Worm (Caenorhabditis elegans) whole organism, L3 larva: ENCODE results near the gene F44F4.3.
A peak's percentile ranks its signal among the peaks of the same experiment; 100 is the strongest.

ENCODE experiments used
- R02D3.7 ChIP-seq: fragments of 150-350 bp; optimal IDR thresholded peaks from 2 replicates; lab custom pipeline; 2014; ENCODE audit warnings: missing biosample characterization, missing genetic modification characterization
- aly-2 ChIP-seq: fragments of 150-350 bp; optimal IDR thresholded peaks from 2 replicates; lab custom pipeline; 2014; ENCODE audit warnings: missing biosample characterization, missing genetic modification characterization
- ama-1 ChIP-seq: fragments of 150-350 bp; optimal IDR thresholded peaks from 2 replicates; lab custom pipeline; 2018
- ceh-16 ChIP-seq: sonication (generic microtip); optimal IDR thresholded peaks from 2 replicates; lab custom pipeline; 2017; ENCODE audit warnings: missing biosample characterization, missing genetic modification characterization
- ceh-28 ChIP-seq: fragments of 150-350 bp; optimal IDR thresholded peaks from 2 replicates; lab custom pipeline; 2014; ENCODE audit warnings: missing biosample characterization, missing genetic modification reagents, missing genetic modification characterization
- ceh-82 ChIP-seq: fragments of 150-350 bp; optimal IDR thresholded peaks from 2 replicates; lab custom pipeline; 2014; ENCODE audit warnings: missing biosample characterization, missing genetic modification characterization
- egl-27 ChIP-seq: sonication (generic microtip); optimal IDR thresholded peaks from 4 replicates; lab custom pipeline; 2017; ENCODE audit warnings: missing biosample characterization, missing genetic modification reagents, missing genetic modification characterization
- egl-5 ChIP-seq: fragments of 150-350 bp; optimal IDR thresholded peaks from 2 replicates; lab custom pipeline; 2017; ENCODE audit warnings: missing biosample characterization, missing genetic modification reagents, missing genetic modification characterization, inconsistent platforms
- elt-2 ChIP-seq: sonication (generic microtip); optimal IDR thresholded peaks from 2 replicates; lab custom pipeline; 2016; ENCODE audit warnings: missing genetic modification reagents, mild to moderate bottlenecking, missing genetic modification characterization, missing compliant biosample characterization
- elt-3 ChIP-seq, 3 experiments: fragments of 150-350 bp in 1 of 3; sonication (generic microtip) in 2 of 3; optimal IDR thresholded peaks; 2 replicates in 2 of 3; 4 replicates in 1 of 3; lab custom pipeline; 2014 to 2017; ENCODE audit warnings: missing biosample characterization in 3 of 3, missing genetic modification characterization in 3 of 3
- eor-1 ChIP-seq, 2 experiments: fragments of 150-350 bp; optimal IDR thresholded peaks; 2 replicates each; lab custom pipeline; 2014 to 2018; ENCODE audit warnings: missing biosample characterization in 2 of 2, missing genetic modification characterization in 2 of 2
- fkh-2 ChIP-seq: fragments of 150-350 bp; optimal IDR thresholded peaks from 2 replicates; lab custom pipeline; 2014; ENCODE audit warnings: missing biosample characterization, missing genetic modification reagents, missing genetic modification characterization
- fos-1 ChIP-seq: fragments of 150-350 bp; optimal IDR thresholded peaks from 2 replicates; lab custom pipeline; 2014; ENCODE audit warnings: missing biosample characterization, missing genetic modification characterization
- hmg-11 ChIP-seq: sonication (generic microtip); optimal IDR thresholded peaks from 2 replicates; lab custom pipeline; 2016; ENCODE audit warnings: missing genetic modification characterization, missing compliant biosample characterization
- lin-15B ChIP-seq: fragments of 150-350 bp; optimal IDR thresholded peaks from 2 replicates; lab custom pipeline; 2014; ENCODE audit warnings: missing biosample characterization, missing genetic modification characterization
- lin-39 ChIP-seq: fragments of 150-350 bp; optimal IDR thresholded peaks from 2 replicates; lab custom pipeline; 2018; ENCODE audit warnings: missing biosample characterization, missing genetic modification reagents, missing genetic modification characterization
- lsy-12 ChIP-seq: sonication (generic microtip); optimal IDR thresholded peaks from 2 replicates; lab custom pipeline; 2016; ENCODE audit warnings: mild to moderate bottlenecking, missing genetic modification characterization, missing compliant biosample characterization
- mdl-1 ChIP-seq: fragments of 150-350 bp; optimal IDR thresholded peaks from 2 replicates; lab custom pipeline; 2014; ENCODE audit warnings: missing biosample characterization, missing genetic modification characterization
- mml-1 ChIP-seq: fragments of 150-350 bp; sonication (generic microtip); optimal IDR thresholded peaks from 3 replicates; lab custom pipeline; 2014; ENCODE audit warnings: missing biosample characterization, missing genetic modification characterization
- nfya-1 ChIP-seq: sonication (generic microtip); optimal IDR thresholded peaks from 2 replicates; lab custom pipeline; 2017; ENCODE audit warnings: missing genetic modification characterization, mild to moderate bottlenecking, missing compliant biosample characterization, antibody characterized with exemption, moderate library complexity; ENCODE audit not compliant: insufficient read depth
- nhr-11 ChIP-seq: fragments of 150-350 bp; optimal IDR thresholded peaks from 2 replicates; lab custom pipeline; 2014; ENCODE audit warnings: missing biosample characterization, missing genetic modification characterization
- nhr-12 ChIP-seq: fragments of 150-350 bp; optimal IDR thresholded peaks from 2 replicates; lab custom pipeline; 2014; ENCODE audit warnings: missing biosample characterization, missing genetic modification characterization
- nhr-23 ChIP-seq: fragments of 150-350 bp; optimal IDR thresholded peaks from 2 replicates; lab custom pipeline; 2014; ENCODE audit warnings: missing biosample characterization, missing genetic modification reagents, missing genetic modification characterization
- nhr-25 ChIP-seq: sonication (generic microtip); optimal IDR thresholded peaks from 2 replicates; lab custom pipeline; 2017; ENCODE audit warnings: missing biosample characterization, missing genetic modification characterization
- nhr-28 ChIP-seq: fragments of 150-350 bp; optimal IDR thresholded peaks from 2 replicates; lab custom pipeline; 2014; ENCODE audit warnings: missing biosample characterization, missing genetic modification characterization
- nhr-67 ChIP-seq: fragments of 150-350 bp; optimal IDR thresholded peaks from 2 replicates; lab custom pipeline; 2014; ENCODE audit warnings: missing biosample characterization, missing genetic modification characterization
- nhr-77 ChIP-seq: fragments of 150-350 bp; optimal IDR thresholded peaks from 2 replicates; lab custom pipeline; 2014; ENCODE audit warnings: missing biosample characterization, missing genetic modification characterization
- skn-1 ChIP-seq: fragments of 150-350 bp; optimal IDR thresholded peaks from 2 replicates; lab custom pipeline; 2014; ENCODE audit warnings: missing biosample characterization, missing genetic modification characterization
- snpc-4 ChIP-seq: fragments of 150-350 bp; optimal IDR thresholded peaks from 2 replicates; lab custom pipeline; 2014; ENCODE audit warnings: missing biosample characterization, missing genetic modification characterization
- tbx-2 ChIP-seq: sonication (generic microtip); optimal IDR thresholded peaks from 2 replicates; lab custom pipeline; 2016; ENCODE audit warnings: mild to moderate bottlenecking, missing genetic modification characterization, missing compliant biosample characterization
- unc-39 ChIP-seq: sonication (generic microtip); optimal IDR thresholded peaks from 4 replicates; lab custom pipeline; 2017; ENCODE audit warnings: missing biosample characterization, missing genetic modification characterization
- unc-62 ChIP-seq: fragments of 150-350 bp; sonication (generic microtip); optimal IDR thresholded peaks from 4 replicates; lab custom pipeline; 2014; ENCODE audit warnings: missing biosample characterization, missing genetic modification reagents, missing genetic modification characterization
- zag-1 ChIP-seq: fragments of 150-350 bp; optimal IDR thresholded peaks from 2 replicates; lab custom pipeline; 2014; ENCODE audit warnings: missing biosample characterization, missing genetic modification characterization
- ztf-11 ChIP-seq: fragments of 150-350 bp; optimal IDR thresholded peaks from 2 replicates; lab custom pipeline; 2014; ENCODE audit warnings: missing biosample characterization, missing genetic modification characterization
- ztf-4 ChIP-seq: fragments of 150-350 bp; optimal IDR thresholded peaks from 2 replicates; lab custom pipeline; 2014; ENCODE audit warnings: missing biosample characterization, missing genetic modification characterization

F44F4.3 gene

ce11 chrII:10918293-10918756, 32.6 kb upstream of the F44F4.3 start, which contains the start of gene tba-4:
Gene tba-4, plus strand, starts transcription at chrII:10918706.
- TF ChIP-seq egl-27 (tag; lab: Kevin White, UChicago): no peak
- no peak for TF ChIP-seq nhr-23 (tag; lab: Kevin White, UChicago)
- no peak for TF ChIP-seq zag-1 (tag; lab: Kevin White, UChicago)
- TF ChIP-seq aly-2: no peak
- peak; percentile 23 for TF ChIP-seq elt-2 (tag; lab: Kevin White, UChicago)
- TF ChIP-seq nhr-12 (tag; lab: Kevin White, UChicago): no peak
- no peak for TF ChIP-seq unc-39 (tag; lab: Kevin White, UChicago)
- TF ChIP-seq nhr-77: no peak
- TF ChIP-seq nhr-25 (tag; lab: Kevin White, UChicago): peak; percentile 13
- no peak for TF ChIP-seq lin-39
- TF ChIP-seq ama-1 (lab: Kevin White, UChicago): no peak

- no peak for TF ChIP-seq zag-1 (tag; lab: Kevin White, UChicago)
- no peak for TF ChIP-seq fos-1 (tag; lab: Kevin White, UChicago)
- TF ChIP-seq skn-1 (tag; lab: Kevin White, UChicago): no peak
- TF ChIP-seq egl-27 (tag; lab: Kevin White, UChicago): no peak
- TF ChIP-seq ceh-16 (tag; lab: Kevin White, UChicago): no peak
- no peak for TF ChIP-seq R02D3.7 (tag; lab: Kevin White, UChicago)
- TF ChIP-seq mml-1: no peak
- TF ChIP-seq ama-1 (lab: Kevin White, UChicago): no peak
- TF ChIP-seq nhr-77: no peak
- TF ChIP-seq nhr-11 (tag; lab: Kevin White, UChicago): no peak
- no peak for TF ChIP-seq egl-5 (tag; lab: Kevin White, UChicago)
- TF ChIP-seq nhr-25 (tag; lab: Kevin White, UChicago): no peak
- TF ChIP-seq ztf-4: no peak
- TF ChIP-seq unc-39 (tag; lab: Kevin White, UChicago): no peak
- TF ChIP-seq mdl-1 (tag; lab: Kevin White, UChicago): no peak
- no peak for TF ChIP-seq hmg-11 (tag; lab: Kevin White, UChicago)
- TF ChIP-seq ztf-11 (tag; lab: Kevin White, UChicago): no peak
- no peak for TF ChIP-seq elt-3 (tag; optimal IDR thresholded peaks at IDR 0.05; lab: Kevin White, UChicago)
- TF ChIP-seq unc-62 (GFP tag; lab: Kevin White, UChicago): no peak
These were observed 31.5 kb upstream of the F44F4.3 start, which contains the start of gene F44F4.10 for ce11 chrII:10917174-10917573. Gene F44F4.10, minus strand, starts transcription at chrII:10917274.

ce11 chrII:10915732-10916131, 30.0 kb upstream of the F44F4.3 start, which contains the start of gene F44F4.9:
Gene F44F4.9, minus strand, starts transcription at chrII:10915832.
- no peak for TF ChIP-seq elt-3 (tag; optimal IDR thresholded peaks at IDR 0.05; lab: Kevin White, UChicago)
- TF ChIP-seq lin-39: no peak
- TF ChIP-seq R02D3.7 (tag; lab: Kevin White, UChicago): no peak
- TF ChIP-seq fkh-2 (tag; lab: Kevin White, UChicago): no peak
- no peak for TF ChIP-seq skn-1 (tag; lab: Kevin White, UChicago)
- TF ChIP-seq unc-62 (GFP tag; lab: Kevin White, UChicago): no peak
- no peak for TF ChIP-seq tbx-2 (tag; lab: Kevin White, UChicago)
- no peak for TF ChIP-seq lsy-12 (tag; lab: Kevin White, UChicago)
- TF ChIP-seq lin-15B (tag; lab: Kevin White, UChicago): no peak
- TF ChIP-seq snpc-4 (tag; lab: Kevin White, UChicago): no peak
- TF ChIP-seq ceh-82 (tag; lab: Kevin White, UChicago): no peak
- TF ChIP-seq eor-1 (tag; optimal IDR thresholded peaks at IDR 0.05; lab: Kevin White, UChicago): no peak
- TF ChIP-seq ceh-28: no peak
- no peak for TF ChIP-seq ama-1 (lab: Kevin White, UChicago)
- TF ChIP-seq nfya-1: no peak
- TF ChIP-seq, all 47 proteins: peak for 0

ce11 chrII:10914366-10914765, 28.6 kb upstream of the F44F4.3 start, which contains the start of gene F44F4.15:
Gene F44F4.15, plus strand, starts transcription at chrII:10914666.
- no peak for TF ChIP-seq nhr-77
- no peak for TF ChIP-seq nhr-28 (tag; lab: Kevin White, UChicago)
- no peak for TF ChIP-seq lsy-12 (tag; lab: Kevin White, UChicago)
- TF ChIP-seq nhr-67: no peak
- no peak for TF ChIP-seq nhr-25 (tag; lab: Kevin White, UChicago)
